Fruit fly (Drosophila melanogaster) whole organism, embryonic: ENCODE results near the gene CG6569.
A peak's percentile ranks its signal among the peaks of the same experiment; 100 is the strongest.

Experiments
- Abd-B ChIP-seq: fragments of 200-800 bp; sonication (Bioruptor generic); optimal IDR thresholded peaks from 2 replicates; lab custom pipeline; 2018; ENCODE audit warnings: missing biosample characterization, mild to moderate bottlenecking, missing genetic modification characterization, moderate library complexity
- Aef1 ChIP-seq: fragments of 200-800 bp; sonication (Bioruptor generic); IDR thresholded peaks from 3 replicates; pipeline ENCODE4 v1.3.6; 2022; ENCODE audit warnings: missing biosample characterization, missing genetic modification characterization
- B-H1 ChIP-seq: fragments of 200-800 bp; sonication (Bioruptor generic); IDR thresholded peaks from 3 replicates; pipeline ENCODE4 v1.3.6; 2022; ENCODE audit warnings: missing biosample characterization, missing genetic modification characterization
- BtbVII ChIP-seq: fragments of 200-800 bp; sonication (Bioruptor generic); optimal IDR thresholded peaks from 3 replicates; lab custom pipeline; 2017; ENCODE audit warnings: missing biosample characterization, mild to moderate bottlenecking, missing genetic modification characterization
- CG12744 ChIP-seq: fragments of 200-800 bp; sonication (Bioruptor generic); optimal IDR thresholded peaks from 2 replicates; lab custom pipeline; 2016; ENCODE audit warnings: missing biosample characterization, missing genetic modification characterization
- CG1529 ChIP-seq: fragments of 200-800 bp; sonication (Bioruptor generic); optimal IDR thresholded peaks from 3 replicates; lab custom pipeline; 2018; ENCODE audit warnings: missing biosample characterization, missing genetic modification characterization
- CG16815 ChIP-seq: fragments of 200-800 bp; sonication (Bioruptor generic); optimal IDR thresholded peaks from 3 replicates; lab custom pipeline; 2017; ENCODE audit warnings: missing biosample characterization, mild to moderate bottlenecking, missing genetic modification characterization
- CG18599 ChIP-seq: fragments of 200-800 bp; sonication (Bioruptor generic); optimal IDR thresholded peaks from 3 replicates; lab custom pipeline; 2017; ENCODE audit warnings: missing biosample characterization, missing genetic modification characterization, mild to moderate bottlenecking, moderate library complexity, missing genetic modification reagents
- CG32532 ChIP-seq: fragments of 200-800 bp; sonication (Bioruptor generic); IDR thresholded peaks from 2 replicates; pipeline ENCODE4 v1.3.6; 2022; ENCODE audit warnings: missing biosample characterization, missing genetic modification characterization
- CG42726 ChIP-seq: fragments of 200-800 bp; sonication (Bioruptor generic); IDR thresholded peaks from 2 replicates; pipeline ENCODE4 v1.3.6; 2022; ENCODE audit warnings: missing biosample characterization, missing genetic modification characterization; ENCODE audit not compliant: partially characterized antibody
- CG4707 ChIP-seq: fragments of 200-800 bp; sonication (Bioruptor generic); optimal IDR thresholded peaks from 2 replicates; lab custom pipeline; 2018; ENCODE audit warnings: missing biosample characterization, mild to moderate bottlenecking, missing genetic modification characterization, moderate library complexity
- CG4730 ChIP-seq: fragments of 200-800 bp; sonication (Bioruptor generic); IDR thresholded peaks from 2 replicates; pipeline ENCODE4 v1.3.6; 2022; ENCODE audit warnings: missing biosample characterization, missing genetic modification characterization
- CG5953 ChIP-seq: fragments of 200-800 bp; sonication (Bioruptor generic); IDR thresholded peaks from 2 replicates; pipeline ENCODE4 v1.3.6; 2022; ENCODE audit warnings: missing biosample characterization, missing genetic modification characterization
- CG6689 ChIP-seq: fragments of 200-800 bp; sonication (Bioruptor generic); IDR thresholded peaks from 2 replicates; pipeline ENCODE4 v1.3.6; 2022; ENCODE audit warnings: missing biosample characterization, missing genetic modification characterization
- CG6791 ChIP-seq: fragments of 200-800 bp; sonication (Bioruptor generic); IDR thresholded peaks from 3 replicates; pipeline ENCODE4 v1.3.6; 2022; ENCODE audit warnings: missing biosample characterization, missing genetic modification characterization; ENCODE audit not compliant: partially characterized antibody
- CG8281 ChIP-seq: fragments of 200-800 bp; sonication (Bioruptor generic); optimal IDR thresholded peaks from 2 replicates; lab custom pipeline; 2018; ENCODE audit warnings: missing biosample characterization, mild to moderate bottlenecking, missing genetic modification characterization, moderate library complexity
- CG8924 ChIP-seq: fragments of 200-800 bp; optimal IDR thresholded peaks from 3 replicates; lab custom pipeline; 2019; ENCODE audit warnings: missing biosample characterization, mild to moderate bottlenecking, missing genetic modification characterization, moderate library complexity
- CG9609 ChIP-seq: fragments of 200-800 bp; sonication (Bioruptor generic); optimal IDR thresholded peaks from 3 replicates; lab custom pipeline; 2016; ENCODE audit warnings: missing biosample characterization, missing genetic modification characterization
- CG9932 ChIP-seq: fragments of 200-800 bp; sonication (Bioruptor generic); IDR thresholded peaks from 2 replicates; pipeline ENCODE4 v1.3.6; 2022; ENCODE audit warnings: missing biosample characterization, missing genetic modification characterization
- D ChIP-seq, 2 experiments: fragments of 200-800 bp in 1 of 2; fragments of >200 bp in 1 of 2; sonication (Bioruptor generic) in 1 of 2; optimal IDR thresholded peaks; 2 replicates in 1 of 2; 3 replicates in 1 of 2; lab custom pipeline; 2017; ENCODE audit warnings: mild to moderate bottlenecking in 1 of 2, missing biosample characterization in 1 of 2, missing genetic modification characterization in 1 of 2, missing genetic modification reagents in 1 of 2
- Dbx ChIP-seq: fragments of 200-800 bp; sonication (Bioruptor generic); IDR thresholded peaks from 3 replicates; pipeline ENCODE4 v1.3.6; 2022; ENCODE audit warnings: missing biosample characterization, missing genetic modification characterization
- Fer1 ChIP-seq: fragments of 200-800 bp; sonication (Bioruptor generic); optimal IDR thresholded peaks from 2 replicates; lab custom pipeline; 2017; ENCODE audit warnings: missing biosample characterization, mild to moderate bottlenecking, missing genetic modification characterization
- Fer3 ChIP-seq: fragments of 200-800 bp; sonication (Bioruptor generic); optimal IDR thresholded peaks from 2 replicates; lab custom pipeline; 2018; ENCODE audit warnings: missing biosample characterization, mild to moderate bottlenecking, missing genetic modification characterization, moderate library complexity
- GATAe ChIP-seq: fragments of 200-800 bp; sonication (Bioruptor generic); conservative IDR thresholded peaks from 2 replicates; pipeline ENCODE4 v1.3.6; 2022; ENCODE audit warnings: missing biosample characterization, missing genetic modification characterization
- H15 ChIP-seq: fragments of 200-800 bp; sonication (Bioruptor generic); IDR thresholded peaks from 3 replicates; pipeline ENCODE4 v1.3.6; 2022; ENCODE audit warnings: missing biosample characterization, missing genetic modification characterization
- Oaz ChIP-seq: fragments of 200-800 bp; sonication (Bioruptor generic); IDR thresholded peaks from 2 replicates; pipeline ENCODE4 v1.3.6; 2022; ENCODE audit warnings: missing biosample characterization, missing genetic modification characterization
- Oli ChIP-seq: fragments of 200-800 bp; sonication (Bioruptor generic); optimal IDR thresholded peaks from 2 replicates; lab custom pipeline; 2018; ENCODE audit warnings: missing biosample characterization, mild to moderate bottlenecking, missing genetic modification characterization, moderate library complexity
- Optix ChIP-seq: fragments of 200-800 bp; sonication (Bioruptor generic); IDR thresholded peaks from 3 replicates; pipeline ENCODE4 v1.3.6; 2022; ENCODE audit warnings: missing biosample characterization, missing genetic modification characterization
- Ravus ChIP-seq: fragments of 200-800 bp; sonication (Bioruptor generic); IDR thresholded peaks from 2 replicates; pipeline ENCODE4 v1.3.6; 2022; ENCODE audit warnings: missing biosample characterization, missing genetic modification characterization
- abd-A ChIP-seq: fragments of 200-800 bp; sonication (Bioruptor generic); optimal IDR thresholded peaks from 3 replicates; lab custom pipeline; 2019; ENCODE audit warnings: missing biosample characterization, mild to moderate bottlenecking, missing genetic modification characterization, moderate library complexity
- ac ChIP-seq: fragments of 200-800 bp; sonication (Bioruptor generic); optimal IDR thresholded peaks from 3 replicates; lab custom pipeline; 2017; ENCODE audit warnings: missing biosample characterization, mild to moderate bottlenecking, missing genetic modification characterization
- ap ChIP-seq: fragments of 200-800 bp; sonication (Bioruptor generic); IDR thresholded peaks from 2 replicates; pipeline ENCODE4 v1.3.6; 2022; ENCODE audit warnings: missing biosample characterization, missing genetic modification characterization
- crp ChIP-seq, 2 experiments: fragments of 200-800 bp; sonication (Bioruptor generic); optimal IDR thresholded peaks; 2 replicates in 1 of 2; 3 replicates in 1 of 2; lab custom pipeline; 2017; ENCODE audit warnings: missing biosample characterization in 2 of 2, missing genetic modification characterization in 2 of 2, mild to moderate bottlenecking in 1 of 2, moderate library complexity in 1 of 2
- dimm ChIP-seq: fragments of 200-800 bp; sonication (Bioruptor generic); IDR thresholded peaks from 2 replicates; pipeline ENCODE4 v1.3.6; 2022; ENCODE audit warnings: missing biosample characterization, missing genetic modification characterization
- dpn ChIP-seq, 2 experiments: fragments of 200-800 bp; sonication (Bioruptor generic); optimal IDR thresholded peaks; 3 replicates each; lab custom pipeline; 2016; ENCODE audit warnings: missing biosample characterization in 2 of 2, missing genetic modification characterization in 2 of 2
- ems ChIP-seq: fragments of 200-800 bp; sonication (Bioruptor generic); optimal IDR thresholded peaks from 3 replicates; lab custom pipeline; 2016; ENCODE audit warnings: missing biosample characterization, missing genetic modification characterization
- ftz-f1 ChIP-seq: fragments of 200-800 bp; sonication (Bioruptor generic); optimal IDR thresholded peaks from 2 replicates; lab custom pipeline; 2016; ENCODE audit warnings: missing biosample characterization, missing genetic modification characterization
- gcm2 ChIP-seq: fragments of 200-800 bp; sonication (Bioruptor generic); optimal IDR thresholded peaks from 2 replicates; lab custom pipeline; 2016; ENCODE audit warnings: missing biosample characterization, missing genetic modification characterization
- hb ChIP-seq: fragments of 200-800 bp; sonication (Bioruptor generic); IDR thresholded peaks from 3 replicates; pipeline ENCODE4 v1.3.6; 2022; ENCODE audit warnings: missing biosample characterization, missing genetic modification characterization; ENCODE audit not compliant: partially characterized antibody
- ind ChIP-seq: fragments of 200-800 bp; sonication (Bioruptor generic); optimal IDR thresholded peaks from 3 replicates; lab custom pipeline; 2016; ENCODE audit warnings: missing biosample characterization, missing genetic modification characterization
- lbe ChIP-seq: fragments of 200-800 bp; sonication (Bioruptor generic); optimal IDR thresholded peaks from 2 replicates; lab custom pipeline; 2016; ENCODE audit warnings: missing biosample characterization, mild to moderate bottlenecking, missing genetic modification characterization
- nom ChIP-seq: fragments of 200-800 bp; sonication (Bioruptor generic); optimal IDR thresholded peaks from 2 replicates; lab custom pipeline; 2017; ENCODE audit warnings: missing biosample characterization, missing genetic modification characterization, mild to moderate bottlenecking, moderate library complexity, missing genetic modification reagents
- pfk ChIP-seq: fragments of 200-800 bp; sonication (Bioruptor generic); optimal IDR thresholded peaks from 2 replicates; lab custom pipeline; 2018; ENCODE audit warnings: missing biosample characterization, mild to moderate bottlenecking, missing genetic modification characterization, moderate library complexity
- pros ChIP-seq: fragments of 200-800 bp; sonication (Bioruptor generic); optimal IDR thresholded peaks from 3 replicates; lab custom pipeline; 2019; ENCODE audit warnings: missing biosample characterization, mild to moderate bottlenecking, missing genetic modification characterization, moderate library complexity
- sima ChIP-seq: fragments of 200-800 bp; sonication (Bioruptor generic); optimal IDR thresholded peaks from 2 replicates; lab custom pipeline; 2016; ENCODE audit warnings: missing biosample characterization, missing genetic modification characterization
- slbo ChIP-seq: fragments of 200-800 bp; sonication (Bioruptor generic); IDR thresholded peaks from 2 replicates; pipeline ENCODE4 v1.3.6; 2022; ENCODE audit warnings: missing biosample characterization, missing genetic modification characterization
- tap ChIP-seq: fragments of 200-800 bp; optimal IDR thresholded peaks from 3 replicates; lab custom pipeline; 2019; ENCODE audit warnings: missing biosample characterization, mild to moderate bottlenecking, missing genetic modification characterization, moderate library complexity
- tna ChIP-seq: fragments of 200-800 bp; sonication (Bioruptor generic); IDR thresholded peaks from 2 replicates; pipeline ENCODE4 v1.3.6; 2022; ENCODE audit warnings: missing biosample characterization, missing genetic modification characterization; ENCODE audit not compliant: partially characterized antibody

Gene CG6569

dm6 chr3R:21870158-21870971 lies 2.6 kb upstream of the CG6569 start, which contains the start of gene CG31431 (continued):
- TF ChIP-seq hb (GFP tag; lab: Robert Waterston, UW): no peak
- peak; percentile 91 for TF ChIP-seq CG1529
- peak; percentile 99 for TF ChIP-seq CG32532 (GFP tag; lab: Robert Waterston, UW)
- TF ChIP-seq pros (GFP tag; lab: Kevin White, UChicago): peak; percentile 67
- peak; percentile 94 for TF ChIP-seq Optix
- peak; percentile 83 for TF ChIP-seq ftz-f1 (GFP tag; lab: Kevin White, UChicago)
- TF ChIP-seq BtbVII: peak; percentile 98
- TF ChIP-seq ems (GFP tag; lab: Kevin White, UChicago): peak; percentile 97
- peak; percentile 86 for TF ChIP-seq CG5953
- peak; percentile 97 for TF ChIP-seq Aef1 (GFP tag; lab: Robert Waterston, UW)
- TF ChIP-seq sima: peak; percentile 94
- peak; percentile 98 for TF ChIP-seq Fer1 (GFP tag; lab: Kevin White, UChicago)
- TF ChIP-seq D (optimal IDR thresholded peaks at IDR 0.05; lab: Kevin White, UChicago): no peak
- peak; percentile 94 for TF ChIP-seq D (GFP tag; optimal IDR thresholded peaks at IDR 0.05; lab: Kevin White, UChicago)
- TF ChIP-seq CG42726 (GFP tag; lab: Robert Waterston, UW): no peak
- TF ChIP-seq tna: no peak
- TF ChIP-seq crp (GFP tag; optimal IDR thresholded peaks at IDR 0.05; lab: Kevin White, UChicago): peak in 1 of 2 experiments; percentile 64
- peak; percentile 89 for TF ChIP-seq gcm2
- TF ChIP-seq Dbx (GFP tag; lab: Robert Waterston, UW): peak; percentile 98
- TF ChIP-seq CG4730 (GFP tag; lab: Robert Waterston, UW): peak; percentile 95
- peak; percentile 95 for TF ChIP-seq B-H1 (GFP tag; lab: Robert Waterston, UW)
- TF ChIP-seq pfk: peak; percentile 45
- TF ChIP-seq CG4707 (GFP tag; lab: Kevin White, UChicago): peak; percentile 84
- peak; percentile 98 for TF ChIP-seq Fer3 (tag; lab: Kevin White, UChicago)
- peak; percentile 73 for TF ChIP-seq nom (GFP tag; lab: Kevin White, UChicago)
- TF ChIP-seq CG8924 (tag; lab: Kevin White, UChicago): peak; percentile 98
- TF ChIP-seq Oli (tag; lab: Kevin White, UChicago): peak; percentile 96
- TF ChIP-seq GATAe (GFP tag; lab: Robert Waterston, UW): peak; percentile 94
- peak; percentile 96 for TF ChIP-seq H15 (GFP tag; lab: Robert Waterston, UW)
- peak; percentile 95 for TF ChIP-seq Oaz (GFP tag; lab: Robert Waterston, UW)
- peak; percentile 98 for TF ChIP-seq ind (GFP tag; lab: Kevin White, UChicago)
- TF ChIP-seq CG16815 (GFP tag; lab: Kevin White, UChicago): peak; percentile 92
- peak; percentile 97 for TF ChIP-seq CG9609 (GFP tag; lab: Kevin White, UChicago)
- peak; percentile 84 for TF ChIP-seq CG8281 (tag; lab: Kevin White, UChicago)
- peak; percentile 97 for TF ChIP-seq tap
- TF ChIP-seq CG9932 (GFP tag; lab: Robert Waterston, UW): peak; percentile 96
- TF ChIP-seq lbe (GFP tag; lab: Kevin White, UChicago): peak; percentile 58
- peak; percentile 93 for TF ChIP-seq Abd-B (GFP tag; lab: Kevin White, UChicago)
- peak; percentile 97 for TF ChIP-seq CG6689 (GFP tag; lab: Robert Waterston, UW)
- TF ChIP-seq dpn (GFP tag; optimal IDR thresholded peaks at IDR 0.05; lab: Kevin White, UChicago): peak; percentile 97
- peak; percentile 71 for TF ChIP-seq abd-A
- TF ChIP-seq CG12744 (GFP tag; lab: Kevin White, UChicago): peak; percentile 95
- no peak for TF ChIP-seq CG6791 (GFP tag; lab: Robert Waterston, UW)
- peak; percentile 86 for TF ChIP-seq dimm (GFP tag; lab: Robert Waterston, UW)
- TF ChIP-seq ac (GFP tag; lab: Kevin White, UChicago): peak; percentile 88
- TF ChIP-seq ap: peak; percentile 94
- TF ChIP-seq slbo (GFP tag; lab: Robert Waterston, UW): peak; percentile 99
- TF ChIP-seq CG18599: peak; percentile 99
- TF ChIP-seq Ravus: peak; percentile 94
